Worm (Caenorhabditis elegans) whole organism, mixed stage, embryonic: ENCODE results near the gene F19G12.3.

Source experiments
- pha-4 ChIP-seq: fragments of 150-350 bp; optimal IDR thresholded peaks from 2 replicates; lab custom pipeline; 2018; ENCODE audit warnings: missing biosample characterization, missing genetic modification reagents, missing genetic modification characterization
- unc-39 ChIP-seq: fragments of 150-350 bp; optimal IDR thresholded peaks from 2 replicates; lab custom pipeline; 2014; ENCODE audit warnings: missing biosample characterization, missing genetic modification characterization

- TF ChIP-seq pha-4 (tag; lab: Kevin White, UChicago) (no peak), unc-39 (tag; lab: Kevin White, UChicago) (no peak)
Measured at ce11 chrX:1394437-1394836, 30.2 kb upstream of the F19G12.3 start.
